Fruit fly (Drosophila melanogaster): ENCODE results near the gene Kul.

Gene Kul

dm6 chr3R:29716782-29717317 lies 8.8 kb upstream of the Kul start, which contains the start of gene Obp99b (continued):
- TF ChIP-seq bigmax (GFP tag; optimal IDR thresholded peaks at IDR 0.05) (peak; percentile 32), gem (tag; optimal IDR thresholded peaks at IDR 0.05) (peak; percentile 56), Bgb (GFP tag; IDR thresholded peaks at IDR 0.05; ENCODE audit: partially characterized antibody) (no peak), CG18764 (GFP tag; optimal IDR thresholded peaks at IDR 0.05) (peak; percentile 65), C15 (GFP tag; IDR thresholded peaks at IDR 0.05) (0 out of 3 replicates have a peak, but pooled peaks have one; percentile 35), Antp (GFP tag; optimal IDR thresholded peaks at IDR 0.05) (peak; percentile 84), CG6254 (GFP tag; optimal IDR thresholded peaks at IDR 0.05) (peak; percentile 91), H15 (GFP tag; IDR thresholded peaks at IDR 0.05) (peak; percentile 90), CG33557 (GFP tag; optimal IDR thresholded peaks at IDR 0.05) (peak; percentile 77), fd3F (GFP tag; optimal IDR thresholded peaks at IDR 0.05) (peak; percentile 43), bsh (GFP tag; optimal IDR thresholded peaks at IDR 0.05) (peak; percentile 76 to 78), CG12744 (GFP tag; optimal IDR thresholded peaks at IDR 0.05) (peak; percentile 3), ken (GFP tag; IDR thresholded peaks at IDR 0.05) (peak; percentile 85), Awh (GFP tag; IDR thresholded peaks at IDR 0.05) (peak; percentile 90), Bteb2 (GFP tag; optimal IDR thresholded peaks at IDR 0.05) (no peak), peb (GFP tag; IDR thresholded peaks at IDR 0.05) (peak; percentile 30; the same call in 1 of the 2 replicates), CHES-1-like (GFP tag; optimal IDR thresholded peaks at IDR 0.05) (peak; percentile 41), Atf3 (GFP tag; optimal IDR thresholded peaks at IDR 0.05) (peak; percentile 82), CG15479 (GFP tag; optimal IDR thresholded peaks at IDR 0.05) (no peak), CG2202 (tag; optimal IDR thresholded peaks at IDR 0.05) (peak; percentile 71), CG1832 (GFP tag; optimal IDR thresholded peaks at IDR 0.05) (no peak), Dref (GFP tag; IDR thresholded peaks at IDR 0.05) (0 out of 2 replicates have a peak, but pooled peaks have one; percentile 10), CG3407 (GFP tag; optimal IDR thresholded peaks at IDR 0.05) (peak; percentile 76), hbn (GFP tag; IDR thresholded peaks at IDR 0.05; ENCODE audit: partially characterized antibody) (no peak), MESR4 (GFP tag; optimal IDR thresholded peaks at IDR 0.05) (peak; percentile 22), chn (GFP tag; optimal IDR thresholded peaks at IDR 0.05) (peak; percentile 83), Bdp1 (GFP tag; optimal IDR thresholded peaks at IDR 0.05) (peak; percentile 71), CG9817 (tag; optimal IDR thresholded peaks at IDR 0.05) (peak; percentile 66), bab2 (GFP tag; optimal IDR thresholded peaks at IDR 0.05) (peak; percentile 56), CG31441 (GFP tag; IDR thresholded peaks at IDR 0.05) (peak; percentile 53), CG13775 (GFP tag; optimal IDR thresholded peaks at IDR 0.05) (peak; percentile 80), ac (GFP tag; optimal IDR thresholded peaks at IDR 0.05) (peak; percentile 83), lab (GFP tag; optimal IDR thresholded peaks at IDR 0.05) (peak; percentile 71), cas (GFP tag; IDR thresholded peaks at IDR 0.05) (0 out of 2 replicates have a peak, but pooled peaks have one; percentile 20), CG14965 (GFP tag; optimal IDR thresholded peaks at IDR 0.05; ENCODE audit: borderline replicate concordance) (peak; percentile 98), Hmx (GFP tag; optimal IDR thresholded peaks at IDR 0.05) (no peak), hb (GFP tag; IDR thresholded peaks at IDR 0.05; ENCODE audit: partially characterized antibody) (no peak), CG32767 (GFP tag; IDR thresholded peaks at IDR 0.05) (no peak; the same call in 1 of the 2 replicates), emc (GFP tag; optimal IDR thresholded peaks at IDR 0.05) (no peak), CG2120 (GFP tag; optimal IDR thresholded peaks at IDR 0.05) (no peak), B-H2 (GFP tag; optimal IDR thresholded peaks at IDR 0.05) (peak; percentile 27), CG2712 (tag; optimal IDR thresholded peaks at IDR 0.05) (peak; percentile 70), Dad (GFP tag; optimal IDR thresholded peaks at IDR 0.05) (peak; percentile 63), CG8281 (tag; optimal IDR thresholded peaks at IDR 0.05) (peak; percentile 64), Xrp1 (GFP tag; IDR thresholded peaks at IDR 0.05) (peak; percentile 73), Elba2 (GFP tag; optimal IDR thresholded peaks at IDR 0.05) (peak; percentile 62), bcd (GFP tag; optimal IDR thresholded peaks at IDR 0.05) (peak; percentile 79), cwo (GFP tag; optimal IDR thresholded peaks at IDR 0.05) (no peak), CG7786 (GFP tag; optimal IDR thresholded peaks at IDR 0.05) (peak; percentile 55)

All from whole organism, embryonic.